Worm (Caenorhabditis elegans): ENCODE results near the gene hlh-6.

hlh-6 gene

ce11 chrII:9606485-9607036 is 8.1 kb downstream of the hlh-6 start:
- no peak for TF ChIP-seq F13C5.2 (tag; optimal IDR thresholded peaks at IDR 0.05)
- TF ChIP-seq hmg-4 (GFP tag; optimal IDR thresholded peaks at IDR 0.05): no peak
- no peak for TF ChIP-seq pes-1 (GFP tag; IDR thresholded peaks at IDR 0.05)
- no peak for TF ChIP-seq hnd-1 (tag; optimal IDR thresholded peaks at IDR 0.05)
- no peak for TF ChIP-seq tbx-37 (GFP tag; conservative IDR thresholded peaks at IDR 0.05)

DNA sequence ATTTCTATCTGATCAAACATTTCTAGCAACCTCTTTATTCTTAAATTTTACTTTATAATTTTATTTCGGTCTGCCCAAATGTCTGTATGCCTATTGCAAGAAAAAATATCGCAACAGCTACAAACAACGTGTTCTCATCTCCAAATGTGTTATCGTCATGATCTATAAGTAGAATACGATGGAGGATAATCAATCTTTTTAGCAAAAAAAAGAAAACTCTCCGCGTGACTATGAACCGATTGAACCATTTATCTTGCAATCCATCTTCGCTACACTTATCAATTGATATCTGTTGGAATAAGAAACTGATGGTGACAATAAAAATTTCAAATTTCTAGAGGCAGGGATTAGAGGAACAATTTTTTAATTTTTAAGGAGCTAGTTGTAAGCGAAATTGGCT is 8.7 kb downstream of the hlh-6 start:
- TF ChIP-seq ets-7 (tag; optimal IDR thresholded peaks at IDR 0.05): no peak
- no peak for TF ChIP-seq B0310.2 (tag; optimal IDR thresholded peaks at IDR 0.05)
- no peak for TF ChIP-seq ceh-36 (tag; optimal IDR thresholded peaks at IDR 0.05)
- no peak for TF ChIP-seq ama-1 (optimal IDR thresholded peaks at IDR 0.05)
- no peak for TF ChIP-seq scrt-1 (GFP tag; IDR thresholded peaks at IDR 0.05)
- no peak for TF ChIP-seq aly-1 (tag; optimal IDR thresholded peaks at IDR 0.05)
- TF ChIP-seq tbx-11 (GFP tag; IDR thresholded peaks at IDR 0.05): no peak
- TF ChIP-seq pes-1 (GFP tag; IDR thresholded peaks at IDR 0.05): no peak
- TF ChIP-seq hmg-4 (GFP tag; optimal IDR thresholded peaks at IDR 0.05): no peak
- TF ChIP-seq ceh-13 (GFP tag; optimal IDR thresholded peaks at IDR 0.05): no peak
- TF ChIP-seq flt-1 (GFP tag; IDR thresholded peaks at IDR 0.05): no peak
- TF ChIP-seq sea-1 (GFP tag; conservative IDR thresholded peaks at IDR 0.05): no peak
- no peak for TF ChIP-seq tbx-37 (GFP tag; conservative IDR thresholded peaks at IDR 0.05)

ce11 chrII:9605336-9605735 is 9.3 kb downstream of the hlh-6 start, which contains the start of gene nhr-19:
nhr-19 (minus strand) TSS chrII:9605526.
- TF ChIP-seq sea-1 (GFP tag; conservative IDR thresholded peaks at IDR 0.05) (no peak), ceh-13 (GFP tag; optimal IDR thresholded peaks at IDR 0.05) (no peak), hmg-4 (GFP tag; optimal IDR thresholded peaks at IDR 0.05) (no peak), pes-1 (GFP tag; IDR thresholded peaks at IDR 0.05) (no peak), flt-1 (GFP tag; IDR thresholded peaks at IDR 0.05) (no peak), tbx-11 (GFP tag; IDR thresholded peaks at IDR 0.05) (no peak), scrt-1 (GFP tag; IDR thresholded peaks at IDR 0.05) (no peak), ets-7 (tag; optimal IDR thresholded peaks at IDR 0.05) (no peak), tbx-37 (GFP tag; conservative IDR thresholded peaks at IDR 0.05) (no peak), hmbx-1 (tag; optimal IDR thresholded peaks at IDR 0.05) (no peak), F13C5.2 (tag; optimal IDR thresholded peaks at IDR 0.05) (no peak), ama-1 (optimal IDR thresholded peaks at IDR 0.05) (no peak), ceh-36 (tag; optimal IDR thresholded peaks at IDR 0.05) (no peak), hnd-1 (tag; optimal IDR thresholded peaks at IDR 0.05) (no peak), aly-1 (tag; optimal IDR thresholded peaks at IDR 0.05) (no peak), tra-4 (tag; optimal IDR thresholded peaks at IDR 0.05) (no peak), B0310.2 (tag; optimal IDR thresholded peaks at IDR 0.05) (no peak)

ce11 chrII:9604685-9605084 is 9.9 kb downstream of the hlh-6 start:
- TF ChIP-seq tbx-11 (GFP tag; IDR thresholded peaks at IDR 0.05) (no peak), ceh-13 (GFP tag; optimal IDR thresholded peaks at IDR 0.05) (no peak)

ce11 chrII:9604063-9604462 is 10.6 kb downstream of the hlh-6 start:
- TF ChIP-seq scrt-1 (GFP tag; IDR thresholded peaks at IDR 0.05): no peak
- TF ChIP-seq F13C5.2 (tag; optimal IDR thresholded peaks at IDR 0.05): no peak
- no peak for TF ChIP-seq flt-1 (GFP tag; IDR thresholded peaks at IDR 0.05)
- TF ChIP-seq hmg-4 (GFP tag; optimal IDR thresholded peaks at IDR 0.05): no peak
- TF ChIP-seq tbx-11 (GFP tag; IDR thresholded peaks at IDR 0.05): no peak
- TF ChIP-seq B0310.2 (tag; optimal IDR thresholded peaks at IDR 0.05): no peak
- no peak for TF ChIP-seq sea-1 (GFP tag; conservative IDR thresholded peaks at IDR 0.05)
- no peak for TF ChIP-seq ama-1 (optimal IDR thresholded peaks at IDR 0.05)
- no peak for TF ChIP-seq ceh-36 (tag; optimal IDR thresholded peaks at IDR 0.05)
- no peak for TF ChIP-seq hmbx-1 (tag; optimal IDR thresholded peaks at IDR 0.05)
- TF ChIP-seq tbx-37 (GFP tag; conservative IDR thresholded peaks at IDR 0.05): no peak
- TF ChIP-seq tra-4 (tag; optimal IDR thresholded peaks at IDR 0.05): no peak
- no peak for TF ChIP-seq aly-1 (tag; optimal IDR thresholded peaks at IDR 0.05)
- TF ChIP-seq pes-1 (GFP tag; IDR thresholded peaks at IDR 0.05): no peak

DNA sequence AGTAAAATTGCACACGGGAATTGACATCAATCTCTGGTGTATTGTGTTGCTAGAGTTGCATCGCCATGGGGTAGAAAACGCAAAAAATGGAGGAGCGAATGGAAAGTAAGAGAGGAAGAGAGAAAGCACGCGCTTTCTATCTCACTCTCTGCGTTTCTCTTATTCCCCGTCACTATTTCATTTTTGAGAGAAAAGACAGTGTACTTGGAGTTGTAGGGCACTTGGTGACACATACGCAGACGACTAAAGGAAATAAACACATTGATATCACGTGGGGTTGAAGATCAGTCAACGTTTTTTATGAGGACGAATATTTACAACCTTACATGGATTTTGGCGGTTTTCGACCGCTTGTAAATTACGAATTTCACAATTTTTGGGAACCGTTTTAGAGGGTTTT is 11.2 kb downstream of the hlh-6 start:
- TF ChIP-seq tbx-11 (GFP tag; IDR thresholded peaks at IDR 0.05) (no peak), aly-1 (tag; optimal IDR thresholded peaks at IDR 0.05) (no peak), ama-1 (optimal IDR thresholded peaks at IDR 0.05) (no peak), hmbx-1 (tag; optimal IDR thresholded peaks at IDR 0.05) (no peak), ceh-36 (tag; optimal IDR thresholded peaks at IDR 0.05) (no peak), hmg-4 (GFP tag; optimal IDR thresholded peaks at IDR 0.05) (no peak), tbx-37 (GFP tag; conservative IDR thresholded peaks at IDR 0.05) (no peak), sea-1 (GFP tag; conservative IDR thresholded peaks at IDR 0.05) (no peak), B0310.2 (tag; optimal IDR thresholded peaks at IDR 0.05) (no peak), scrt-1 (GFP tag; IDR thresholded peaks at IDR 0.05) (no peak), flt-1 (GFP tag; IDR thresholded peaks at IDR 0.05) (no peak), ets-7 (tag; optimal IDR thresholded peaks at IDR 0.05) (no peak), tra-4 (tag; optimal IDR thresholded peaks at IDR 0.05) (no peak), F13C5.2 (tag; optimal IDR thresholded peaks at IDR 0.05) (no peak), pes-1 (GFP tag; IDR thresholded peaks at IDR 0.05) (no peak), ceh-13 (GFP tag; optimal IDR thresholded peaks at IDR 0.05) (no peak), hnd-1 (tag; optimal IDR thresholded peaks at IDR 0.05) (no peak)

- no peak for TF ChIP-seq ceh-36 (tag; optimal IDR thresholded peaks at IDR 0.05)
- no peak for TF ChIP-seq ets-7 (tag; optimal IDR thresholded peaks at IDR 0.05)
- no peak for TF ChIP-seq hmbx-1 (tag; optimal IDR thresholded peaks at IDR 0.05)
- no peak for TF ChIP-seq sea-1 (GFP tag; conservative IDR thresholded peaks at IDR 0.05)
- no peak for TF ChIP-seq hmg-4 (GFP tag; optimal IDR thresholded peaks at IDR 0.05)
- no peak for TF ChIP-seq aly-1 (tag; optimal IDR thresholded peaks at IDR 0.05)
- no peak for TF ChIP-seq tbx-37 (GFP tag; conservative IDR thresholded peaks at IDR 0.05)
Observed at ce11 chrII:9602566-9602965, 12.1 kb downstream of the hlh-6 start.

ce11 chrII:9601679-9602078 is 12.9 kb downstream of the hlh-6 start:
- TF ChIP-seq scrt-1 (GFP tag; IDR thresholded peaks at IDR 0.05): no peak
- TF ChIP-seq pes-1 (GFP tag; IDR thresholded peaks at IDR 0.05): no peak
- no peak for TF ChIP-seq B0310.2 (tag; optimal IDR thresholded peaks at IDR 0.05)
- TF ChIP-seq tbx-37 (GFP tag; conservative IDR thresholded peaks at IDR 0.05): no peak
- no peak for TF ChIP-seq hmbx-1 (tag; optimal IDR thresholded peaks at IDR 0.05)
